Fruit fly (Drosophila melanogaster): ENCODE data around the gene wcy.

Gene wcy

dm6 chrX:17076449-17077289, 1.0 kb downstream of the wcy start:
- no peak for TF ChIP-seq ttk (optimal IDR thresholded peaks at IDR 0.05)
- no peak for TF ChIP-seq insv (optimal IDR thresholded peaks at IDR 0.05)
- TF ChIP-seq h (optimal IDR thresholded peaks at IDR 0.05) = no peak
- TF ChIP-seq Sin3A (optimal IDR thresholded peaks at IDR 0.05) = no peak
- no peak for TF ChIP-seq psq (optimal IDR thresholded peaks at IDR 0.05)
- no peak for TF ChIP-seq Myc (optimal IDR thresholded peaks at IDR 0.05)

dm6 chrX:17068423-17068822, 9.3 kb downstream of the wcy start, which contains the start of gene CG43077:
Gene CG43077 (minus strand): TSS chrX:17068523.
- TF ChIP-seq Sin3A (optimal IDR thresholded peaks at IDR 0.05) (no peak), Myc (optimal IDR thresholded peaks at IDR 0.05) (no peak), insv (optimal IDR thresholded peaks at IDR 0.05) (no peak), psq (optimal IDR thresholded peaks at IDR 0.05) (no peak)

dm6 chrX:17066632-17067031, 11.1 kb downstream of the wcy start, which contains the start of gene CG45002:
Gene CG45002 (minus strand): TSS chrX:17066732.
- no peak for TF ChIP-seq Sin3A (optimal IDR thresholded peaks at IDR 0.05)
- TF ChIP-seq insv (optimal IDR thresholded peaks at IDR 0.05) = no peak
- no peak for TF ChIP-seq Myc (optimal IDR thresholded peaks at IDR 0.05)
- no peak for TF ChIP-seq h (optimal IDR thresholded peaks at IDR 0.05)
- TF ChIP-seq ttk (optimal IDR thresholded peaks at IDR 0.05) = no peak
- TF ChIP-seq psq (optimal IDR thresholded peaks at IDR 0.05) = no peak

dm6 chrX:17047730-17048577, 29.7 kb downstream of the wcy start:
- TF ChIP-seq ttk (optimal IDR thresholded peaks at IDR 0.05) (no peak), psq (optimal IDR thresholded peaks at IDR 0.05) (no peak), Sin3A (optimal IDR thresholded peaks at IDR 0.05) (no peak), h (optimal IDR thresholded peaks at IDR 0.05) (no peak), insv (optimal IDR thresholded peaks at IDR 0.05) (no peak), Myc (optimal IDR thresholded peaks at IDR 0.05) (no peak)

dm6 chrX:17023199-17023598, 54.5 kb downstream of the wcy start, which contains the start of gene CG43997:
Gene CG43997 (plus strand): TSS chrX:17023499.
- TF ChIP-seq psq (optimal IDR thresholded peaks at IDR 0.05) (no peak), insv (optimal IDR thresholded peaks at IDR 0.05) (no peak), Myc (optimal IDR thresholded peaks at IDR 0.05) (no peak), h (optimal IDR thresholded peaks at IDR 0.05) (no peak), Sin3A (optimal IDR thresholded peaks at IDR 0.05) (no peak)

dm6 chrX:17022004-17022403, 55.7 kb downstream of the wcy start, which contains the start of gene CG43996:
Gene CG43996 (plus strand): TSS chrX:17022304.
- no peak for TF ChIP-seq ttk (optimal IDR thresholded peaks at IDR 0.05)
- TF ChIP-seq insv (optimal IDR thresholded peaks at IDR 0.05) = no peak
- no peak for TF ChIP-seq h (optimal IDR thresholded peaks at IDR 0.05)
- TF ChIP-seq Myc (optimal IDR thresholded peaks at IDR 0.05) = no peak
- TF ChIP-seq psq (optimal IDR thresholded peaks at IDR 0.05) = no peak
- no peak for TF ChIP-seq Sin3A (optimal IDR thresholded peaks at IDR 0.05)

dm6 chrX:17021435-17021834, 56.3 kb downstream of the wcy start:
- no peak for TF ChIP-seq insv (optimal IDR thresholded peaks at IDR 0.05)
- TF ChIP-seq Sin3A (optimal IDR thresholded peaks at IDR 0.05) = no peak
- TF ChIP-seq h (optimal IDR thresholded peaks at IDR 0.05) = no peak
- TF ChIP-seq ttk (optimal IDR thresholded peaks at IDR 0.05) = no peak
- no peak for TF ChIP-seq psq (optimal IDR thresholded peaks at IDR 0.05)
- TF ChIP-seq Myc (optimal IDR thresholded peaks at IDR 0.05) = no peak

Data from Kc167 (cell line).